Worm (Caenorhabditis elegans) whole organism, L3 larva: Measurements from ENCODE around the gene W05H5.1.

Source experiments
- elt-1 ChIP-seq: fragments of 150-350 bp; optimal IDR thresholded peaks from 2 replicates; lab custom pipeline; 2014; ENCODE audit warnings: missing biosample characterization, missing genetic modification characterization
- fos-1 ChIP-seq: fragments of 150-350 bp; optimal IDR thresholded peaks from 2 replicates; lab custom pipeline; 2014; ENCODE audit warnings: missing biosample characterization, missing genetic modification characterization
- tbx-2 ChIP-seq: sonication (generic microtip); optimal IDR thresholded peaks from 2 replicates; lab custom pipeline; 2016; ENCODE audit warnings: mild to moderate bottlenecking, missing genetic modification characterization, missing compliant biosample characterization
- unc-62 ChIP-seq: fragments of 150-350 bp; sonication (generic microtip); optimal IDR thresholded peaks from 4 replicates; lab custom pipeline; 2014; ENCODE audit warnings: missing biosample characterization, missing genetic modification reagents, missing genetic modification characterization
- ztf-4 ChIP-seq: fragments of 150-350 bp; optimal IDR thresholded peaks from 2 replicates; lab custom pipeline; 2014; ENCODE audit warnings: missing biosample characterization, missing genetic modification characterization

DNA sequence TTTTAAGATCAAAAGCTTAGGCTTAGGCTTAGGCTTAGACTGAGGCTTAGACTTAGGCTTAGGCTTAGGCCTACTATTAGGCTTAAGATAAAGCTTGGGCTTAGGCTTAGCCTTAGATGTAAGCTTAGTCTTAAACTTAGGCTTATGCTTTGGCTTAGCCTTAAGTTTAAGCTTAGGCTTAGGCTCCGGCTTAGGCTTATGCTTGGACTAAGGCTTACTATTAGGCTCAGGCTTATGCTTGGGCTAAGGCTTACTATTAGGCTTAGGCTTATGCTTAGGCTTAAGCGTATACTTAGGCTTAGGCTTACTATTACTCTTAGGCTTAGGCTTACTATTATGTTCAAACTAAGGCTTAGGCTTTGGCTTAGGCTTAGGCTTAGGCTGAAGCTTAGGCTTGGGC lies 7.9 kb downstream of the W05H5.1 start:
- TF ChIP-seq fos-1 (tag; lab: Kevin White, UChicago) (no peak), tbx-2 (tag; lab: Kevin White, UChicago) (no peak), unc-62 (GFP tag; lab: Kevin White, UChicago) (no peak), ztf-4 (tag; lab: Kevin White, UChicago) (no peak), elt-1 (no peak)
